Fruit fly (Drosophila melanogaster): ENCODE results near the gene Cmpk.

- TF ChIP-seq Hr38 (GFP tag; optimal IDR thresholded peaks at IDR 0.05) (no peak), CG16779 (tag; optimal IDR thresholded peaks at IDR 0.05) (no peak), Gug (GFP tag; IDR thresholded peaks at IDR 0.05) (no peak), ss (GFP tag; optimal IDR thresholded peaks at IDR 0.05) (no peak), Sox14 (GFP tag; optimal IDR thresholded peaks at IDR 0.05) (no peak), CG7368 (GFP tag; optimal IDR thresholded peaks at IDR 0.05) (no peak), Sox15 (GFP tag; optimal IDR thresholded peaks at IDR 0.05) (no peak), CG6854 (GFP tag; optimal IDR thresholded peaks at IDR 0.05) (no peak), CG6792 (GFP tag; optimal IDR thresholded peaks at IDR 0.05) (no peak), eg (GFP tag; IDR thresholded peaks at IDR 0.05) (no peak), Lpt (GFP tag; optimal IDR thresholded peaks at IDR 0.05) (no peak)
Observed at dm6 chr3R:26026631-26027274, 28.5 kb downstream of the Cmpk start.

Measured in whole organism, prepupa.